Worm (Caenorhabditis elegans): ENCODE measurements around the gene C02F5.14.

The C02F5.14 gene

ce11 chrIII:8237827-8238226, 2.5 kb upstream of the C02F5.14 start, which contains the start of gene tsp-2 (continued):
- TF ChIP-seq egl-43 (GFP tag; IDR thresholded peaks at IDR 0.05) (no peak), ces-1 (GFP tag; optimal IDR thresholded peaks at IDR 0.05) (no peak), Y105C5A.15 (GFP tag; IDR thresholded peaks at IDR 0.05) (no peak), T26A8.4 (GFP tag; IDR thresholded peaks at IDR 0.05) (no peak), spr-3 (GFP tag; optimal IDR thresholded peaks at IDR 0.05) (no peak), dmd-6 (GFP tag; IDR thresholded peaks at IDR 0.05) (peak; percentile 84), attf-4 (tag; optimal IDR thresholded peaks at IDR 0.05) (no peak), tra-1 (GFP tag; IDR thresholded peaks at IDR 0.05) (no peak), zip-11 (GFP tag; IDR thresholded peaks at IDR 0.05) (no peak), ZK546.5 (tag; optimal IDR thresholded peaks at IDR 0.05) (no peak), set-16 (GFP tag; IDR thresholded peaks at IDR 0.05) (no peak), hlh-11 (tag; optimal IDR thresholded peaks at IDR 0.05) (peak; percentile 54), unc-62 (GFP tag; optimal IDR thresholded peaks at IDR 0.05 in 1 of 2) (peak in 1 of 2 experiments; percentile 28), unc-62 (tag; optimal IDR thresholded peaks at IDR 0.05) (no peak), zfp-3 (GFP tag; conservative IDR thresholded peaks at IDR 0.05) (no peak), sdz-12 (GFP tag; optimal IDR thresholded peaks at IDR 0.05) (no peak), nhr-25 (tag; optimal IDR thresholded peaks at IDR 0.05; ENCODE audit: borderline replicate concordance, insufficient read depth) (no peak), ceh-28 (tag; optimal IDR thresholded peaks at IDR 0.05) (no peak), dve-1 (tag; optimal IDR thresholded peaks at IDR 0.05; ENCODE audit: insufficient read depth) (peak; percentile 76), duxl-1 (tag; optimal IDR thresholded peaks at IDR 0.05; ENCODE audit: poor library complexity) (no peak), lin-38 (GFP tag; IDR thresholded peaks at IDR 0.05) (no peak), lir-3 (tag; optimal IDR thresholded peaks at IDR 0.05) (no peak), nhr-102 (tag; optimal IDR thresholded peaks at IDR 0.05) (no peak), Y75B8A.6 (GFP tag; IDR thresholded peaks at IDR 0.05) (no peak)

DNA sequence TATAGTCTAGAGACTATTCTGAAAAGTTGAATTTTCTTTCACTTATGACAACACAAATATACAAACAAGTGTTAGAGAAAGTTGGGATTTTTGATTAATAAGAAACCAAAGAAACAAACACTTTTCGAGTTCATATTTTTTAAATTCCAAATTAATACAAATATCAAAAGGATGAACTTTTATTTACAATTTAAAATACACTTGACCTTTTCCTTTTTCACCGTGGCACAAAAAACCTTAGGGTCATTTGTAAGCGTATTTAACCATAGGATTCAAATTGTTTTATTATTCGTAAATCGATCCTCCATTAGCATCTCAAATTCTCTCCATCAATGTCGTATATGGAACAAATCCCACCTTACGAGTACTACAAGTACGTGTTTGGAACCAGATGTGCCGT, 566 bp upstream of the C02F5.14 start, which contains the start of gene C02F5.5:
C02F5.5 (plus strand) TSS at position 301 of the 400 bp plus-strand sequence.
- TF ChIP-seq arid-1 (GFP tag; conservative IDR thresholded peaks at IDR 0.05) (no peak), hlh-30 (tag; optimal IDR thresholded peaks at IDR 0.05; ENCODE audit: insufficient read depth) (no peak), attf-4 (tag; optimal IDR thresholded peaks at IDR 0.05) (no peak), Y105C5A.15 (GFP tag; IDR thresholded peaks at IDR 0.05) (no peak), mxl-2 (GFP tag; conservative IDR thresholded peaks at IDR 0.05) (no peak), dve-1 (tag; optimal IDR thresholded peaks at IDR 0.05; ENCODE audit: insufficient read depth) (no peak), hlh-11 (tag; optimal IDR thresholded peaks at IDR 0.05) (no peak), lin-15B (tag; optimal IDR thresholded peaks at IDR 0.05) (no peak), T26A8.4 (GFP tag; IDR thresholded peaks at IDR 0.05) (no peak), lin-1 (GFP tag; IDR thresholded peaks at IDR 0.05) (no peak), skn-1 (tag; optimal IDR thresholded peaks at IDR 0.05) (no peak), F44E2.7 (GFP tag; IDR thresholded peaks at IDR 0.05) (no peak), Y48G9A.11 (GFP tag; IDR thresholded peaks at IDR 0.05) (no peak), ceh-20 (GFP tag; IDR thresholded peaks at IDR 0.05) (no peak), daf-12 (tag; optimal IDR thresholded peaks at IDR 0.05) (no peak)

- no peak for TF ChIP-seq lin-15B (tag; optimal IDR thresholded peaks at IDR 0.05)
- no peak for TF ChIP-seq ama-1 (optimal IDR thresholded peaks at IDR 0.05)
- no peak for TF ChIP-seq dmd-9 (GFP tag; IDR thresholded peaks at IDR 0.05)
- TF ChIP-seq attf-4 (tag; optimal IDR thresholded peaks at IDR 0.05): no peak
- TF ChIP-seq ceh-62 (tag; optimal IDR thresholded peaks at IDR 0.05): no peak
- no peak for TF ChIP-seq F49E8.2 (tag; optimal IDR thresholded peaks at IDR 0.05; ENCODE audit: borderline replicate concordance)
- no peak for TF ChIP-seq fos-1 (tag; optimal IDR thresholded peaks at IDR 0.05)
- TF ChIP-seq ceh-32 (tag; optimal IDR thresholded peaks at IDR 0.05; ENCODE audit: poor library complexity): no peak
- no peak for TF ChIP-seq aly-2 (tag; optimal IDR thresholded peaks at IDR 0.05)
- TF ChIP-seq ZK546.5 (tag; optimal IDR thresholded peaks at IDR 0.05): no peak
- TF ChIP-seq zag-1 (tag; optimal IDR thresholded peaks at IDR 0.05): no peak
- TF ChIP-seq egl-27 (tag; optimal IDR thresholded peaks at IDR 0.05): no peak
- no peak for TF ChIP-seq nhr-42 (GFP tag; IDR thresholded peaks at IDR 0.05)
- TF ChIP-seq lin-39 (tag; optimal IDR thresholded peaks at IDR 0.05): peak; percentile 48
- TF ChIP-seq duxl-1 (tag; optimal IDR thresholded peaks at IDR 0.05; ENCODE audit: poor library complexity): no peak
- TF ChIP-seq arid-1 (GFP tag; conservative IDR thresholded peaks at IDR 0.05): 0 out of 2 replicates have a peak, but pooled peaks have one; percentile 21
- no peak for TF ChIP-seq lim-7 (GFP tag; IDR thresholded peaks at IDR 0.05)
- no peak for TF ChIP-seq nhr-11 (tag; optimal IDR thresholded peaks at IDR 0.05)
- TF ChIP-seq daf-8 (GFP tag; IDR thresholded peaks at IDR 0.05): no peak
- TF ChIP-seq mxl-3 (GFP tag; optimal IDR thresholded peaks at IDR 0.05): no peak
Observed at ce11 chrIII:8232634-8233033, 2.7 kb downstream of the C02F5.14 start, which contains the start of gene henn-1. henn-1 (plus strand) TSS chrIII:8232651.
